1 fruit fly cellular context compared by ENCODE assay signal in the genomic region with DNA sequence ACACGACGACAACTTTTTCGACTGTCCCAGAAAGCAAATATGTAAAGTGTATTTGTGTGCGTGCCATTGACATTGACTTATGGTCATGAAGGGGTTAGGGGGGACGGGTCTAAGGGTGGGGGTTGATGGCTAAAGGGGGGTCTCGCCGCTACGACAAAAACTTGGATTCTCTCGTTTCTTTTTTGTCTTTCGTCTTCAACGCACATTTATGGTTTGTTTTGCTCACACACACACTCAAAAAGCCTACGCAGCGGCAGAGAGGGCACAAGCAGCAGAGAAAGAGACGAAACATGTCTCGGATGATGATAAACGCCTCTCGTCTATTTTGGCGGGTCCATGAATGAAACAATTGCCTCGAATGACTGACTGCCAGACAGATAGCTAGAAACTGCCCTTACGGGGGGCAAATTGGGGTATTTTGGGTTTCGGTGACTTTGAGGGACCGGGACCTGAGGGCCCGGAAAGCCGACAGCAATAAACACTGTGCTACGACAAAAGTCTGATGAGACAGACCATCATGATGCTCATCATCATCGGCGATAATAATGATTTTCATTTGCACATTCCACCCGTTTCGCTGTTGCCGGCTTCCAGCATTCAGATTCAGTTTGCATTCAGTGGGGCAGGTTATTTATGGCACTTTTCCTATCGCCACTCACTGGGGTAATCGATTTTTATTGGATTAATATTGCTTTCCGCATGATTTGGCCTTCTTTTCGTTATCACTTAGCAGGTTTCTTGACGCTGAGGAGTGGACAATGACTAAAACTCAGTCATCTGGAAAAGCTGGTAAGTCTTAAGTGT.
TF ChIP-seq lines count a peak whose summit lies in the region.

No protein-coding gene starts in this region.

TF ChIP-seq in whole organism, embryonic, 481 proteins besides CTCF, POLR2A, EP300 and RAD21 (continued from another document):
- TF ChIP-seq sc (optimal IDR thresholded peaks at IDR 0.05; lab: Kevin White, UChicago), result no peak
- TF ChIP-seq sc (GFP tag; optimal IDR thresholded peaks at IDR 0.05; lab: Kevin White, UChicago), result no peak
- peak; percentile 62 for TF ChIP-seq CG1832 (GFP tag; optimal IDR thresholded peaks at IDR 0.05; lab: Kevin White, UChicago)
- TF ChIP-seq zfh1 (GFP tag; IDR thresholded peaks at IDR 0.05; lab: Robert Waterston, UW), result no peak
- TF ChIP-seq cg (GFP tag; optimal IDR thresholded peaks at IDR 0.05; lab: Kevin White, UChicago), result peak; percentile 58
- no peak for TF ChIP-seq CG12219 (GFP tag; optimal IDR thresholded peaks at IDR 0.05; lab: Kevin White, UChicago)
- TF ChIP-seq CG10543 (GFP tag; optimal IDR thresholded peaks at IDR 0.05; lab: Kevin White, UChicago), result peak; percentile 40
- no peak for TF ChIP-seq sob (GFP tag; IDR thresholded peaks at IDR 0.05; lab: Robert Waterston, UW)
- no peak for TF ChIP-seq Atf6 (GFP tag; IDR thresholded peaks at IDR 0.05; lab: Robert Waterston, UW)
- TF ChIP-seq CG2875 (GFP tag; optimal IDR thresholded peaks at IDR 0.05; lab: Kevin White, UChicago), result no peak
- no peak for TF ChIP-seq CG9797 (GFP tag; optimal IDR thresholded peaks at IDR 0.05; lab: Kevin White, UChicago)
- peak; percentile 26 for TF ChIP-seq Abd-B (GFP tag; optimal IDR thresholded peaks at IDR 0.05; lab: Kevin White, UChicago)
- TF ChIP-seq sug (tag; optimal IDR thresholded peaks at IDR 0.05; lab: Kevin White, UChicago), result peak; percentile 40
- no peak for TF ChIP-seq CG4707 (GFP tag; optimal IDR thresholded peaks at IDR 0.05; lab: Kevin White, UChicago)
- no peak for TF ChIP-seq CG34422 (GFP tag; IDR thresholded peaks at IDR 0.05; lab: Robert Waterston, UW)
- peak; percentile 61 for TF ChIP-seq sens (GFP tag; lab: Kevin White, UChicago)
- peak; percentile 91 for TF ChIP-seq crol (GFP tag; IDR thresholded peaks at IDR 0.05; lab: Robert Waterston, UW)
- TF ChIP-seq lilli (GFP tag; optimal IDR thresholded peaks at IDR 0.05; lab: Kevin White, UChicago), result no peak
- 0 out of 3 replicates have a peak, but pooled peaks have one; percentile 22 for TF ChIP-seq Dbx (GFP tag; IDR thresholded peaks at IDR 0.05; lab: Robert Waterston, UW)
- peak; percentile 44; the same call in 1 of the 2 replicates for TF ChIP-seq vvl (GFP tag; IDR thresholded peaks at IDR 0.05; lab: Robert Waterston, UW)
- TF ChIP-seq dimm (GFP tag; IDR thresholded peaks at IDR 0.05; lab: Robert Waterston, UW), result no peak
- TF ChIP-seq CG12155 (GFP tag; optimal IDR thresholded peaks at IDR 0.05; lab: Kevin White, UChicago), result peak; percentile 49
TF ChIP-seq in whole organism, embryonic: peak in this region for 25.
